Fruit fly (Drosophila melanogaster): ENCODE measurements around the gene CG2663.

Gene CG2663

DNA sequence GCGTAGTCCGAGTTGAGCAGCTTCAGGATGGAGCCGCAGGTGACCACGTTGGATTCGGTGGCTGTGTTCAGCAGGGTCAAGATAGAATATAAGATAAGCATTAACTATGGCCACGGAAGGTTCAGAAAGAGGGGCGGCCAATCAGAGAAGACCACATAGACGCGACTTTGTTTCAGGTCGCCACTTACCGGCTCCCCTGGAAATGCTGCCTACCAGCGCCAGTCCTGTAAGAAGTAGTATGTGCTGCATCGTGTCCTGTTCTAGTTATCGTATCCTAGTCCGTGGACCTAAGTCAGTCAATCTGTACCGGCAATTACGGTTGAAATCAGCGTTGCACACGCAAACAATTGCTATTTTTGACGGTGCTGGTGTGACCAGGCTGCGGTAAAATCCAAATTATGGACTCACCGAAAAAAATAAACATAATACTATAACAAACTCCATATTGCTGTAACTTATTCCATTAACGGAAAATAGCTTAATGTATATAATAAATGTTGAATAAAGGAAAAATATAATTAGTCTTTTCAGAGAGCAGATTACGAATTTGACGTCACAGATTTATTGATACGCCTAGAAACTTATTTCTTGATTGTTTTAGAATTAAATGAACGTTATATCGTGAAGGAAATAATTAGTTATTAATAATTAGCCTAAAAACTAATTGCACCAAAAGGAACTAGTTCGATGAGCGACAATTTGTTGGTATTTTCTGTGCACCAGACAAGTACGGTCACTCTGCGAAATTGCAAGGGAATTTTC is 49.4 kb downstream of the CG2663 start, which contains the start of the genes CG11999 and CG1161:
CG11999 (minus strand) TSS at position 375 of the 762 bp plus-strand sequence.
CG1161 (plus strand) TSS at position 720 of the 762 bp plus-strand sequence.
- no peak for TF ChIP-seq CG12768 (GFP tag; optimal IDR thresholded peaks at IDR 0.05)
- TF ChIP-seq pad (GFP tag; optimal IDR thresholded peaks at IDR 0.05), result peak; percentile 17
- TF ChIP-seq CG33017 (tag; optimal IDR thresholded peaks at IDR 0.05), result no peak
- no peak for TF ChIP-seq Mnt (GFP tag; optimal IDR thresholded peaks at IDR 0.05)
- no peak for TF ChIP-seq Clk (GFP tag; optimal IDR thresholded peaks at IDR 0.05)
- TF ChIP-seq tj (GFP tag; optimal IDR thresholded peaks at IDR 0.05), result peak; percentile 9
- TF ChIP-seq cnc (optimal IDR thresholded peaks at IDR 0.05), result no peak
- no peak for TF ChIP-seq Hr96 (GFP tag; optimal IDR thresholded peaks at IDR 0.05)
- TF ChIP-seq CG1620 (GFP tag; optimal IDR thresholded peaks at IDR 0.05), result no peak
- TF ChIP-seq toe (GFP tag; optimal IDR thresholded peaks at IDR 0.05), result no peak
- peak; percentile 13 for TF ChIP-seq Crg-1 (GFP tag; optimal IDR thresholded peaks at IDR 0.05)

Data from whole organism, adult.